Worm (Caenorhabditis elegans) whole organism, mixed stage, embryonic: ENCODE measurements around the gene msp-63.
"Not testable (repeated sequence)": the region's sequence is repeated elsewhere in the genome, so short reads cannot be mapped to it uniquely, and the experiment has no call there.

Experiments
- M03D4.4 ChIP-seq: sonication (generic microtip); optimal IDR thresholded peaks from 2 replicates; lab custom pipeline; 2017; ENCODE audit warnings: mild to moderate bottlenecking, missing genetic modification characterization, missing compliant biosample characterization
- blmp-1 ChIP-seq: fragments of 150-350 bp; optimal IDR thresholded peaks from 2 replicates; lab custom pipeline; 2014; ENCODE audit warnings: missing biosample characterization, missing genetic modification characterization
- ceh-39 ChIP-seq: fragments of 150-350 bp; optimal IDR thresholded peaks from 2 replicates; lab custom pipeline; 2014; ENCODE audit warnings: missing biosample characterization, missing genetic modification characterization
- ceh-43 ChIP-seq: fragments of 200-800 bp; sonication (Bioruptor generic); optimal IDR thresholded peaks from 2 replicates; lab custom pipeline; 2018; ENCODE audit warnings: mild to moderate bottlenecking, missing genetic modification characterization, moderate library complexity, missing compliant biosample characterization
- cnd-1 ChIP-seq: fragments of 200-800 bp; sonication (Bioruptor generic); optimal IDR thresholded peaks from 2 replicates; lab custom pipeline; 2018; ENCODE audit warnings: mild to moderate bottlenecking, missing genetic modification characterization, missing compliant biosample characterization
- drap-1 ChIP-seq: fragments of 200-800 bp; sonication (Bioruptor generic); optimal IDR thresholded peaks from 3 replicates; lab custom pipeline; 2018; ENCODE audit warnings: mild to moderate bottlenecking, missing genetic modification characterization, missing compliant biosample characterization
- elt-1 ChIP-seq: sonication (generic microtip); optimal IDR thresholded peaks from 2 replicates; lab custom pipeline; 2017; ENCODE audit warnings: missing genetic modification characterization, mild to moderate bottlenecking, missing compliant biosample characterization, antibody characterized with exemption, moderate library complexity, borderline replicate concordance; ENCODE audit not compliant: insufficient read depth
- flh-1 ChIP-seq: fragments of 200-800 bp; sonication (Bioruptor generic); optimal IDR thresholded peaks from 2 replicates; lab custom pipeline; 2018; ENCODE audit warnings: mild to moderate bottlenecking, missing genetic modification characterization, moderate library complexity, missing compliant biosample characterization
- ham-2 ChIP-seq: fragments of 200-800 bp; sonication (Bioruptor generic); optimal IDR thresholded peaks from 2 replicates; lab custom pipeline; 2018; ENCODE audit warnings: mild to moderate bottlenecking, missing genetic modification characterization, missing compliant biosample characterization
- lin-32 ChIP-seq: fragments of 200-800 bp; sonication (Bioruptor generic); optimal IDR thresholded peaks from 2 replicates; lab custom pipeline; 2018; ENCODE audit warnings: mild to moderate bottlenecking, missing genetic modification characterization, missing compliant biosample characterization
- lsy-2 ChIP-seq: fragments of 150-350 bp; optimal IDR thresholded peaks from 2 replicates; lab custom pipeline; 2014; ENCODE audit warnings: missing biosample characterization, missing genetic modification characterization
- mab-5 ChIP-seq: fragments of 150-350 bp; optimal IDR thresholded peaks from 2 replicates; lab custom pipeline; 2014; ENCODE audit warnings: missing biosample characterization, missing genetic modification characterization
- mep-1 ChIP-seq: fragments of 150-350 bp; optimal IDR thresholded peaks from 2 replicates; lab custom pipeline; 2017; ENCODE audit warnings: missing biosample characterization, missing genetic modification reagents, missing genetic modification characterization, inconsistent platforms
- nhr-12 ChIP-seq: fragments of 150-350 bp; optimal IDR thresholded peaks from 2 replicates; lab custom pipeline; 2014; ENCODE audit warnings: missing biosample characterization, missing genetic modification characterization
- nhr-2 ChIP-seq: fragments of 150-350 bp; optimal IDR thresholded peaks from 2 replicates; lab custom pipeline; 2014; ENCODE audit warnings: missing biosample characterization, missing genetic modification characterization
- nhr-237 ChIP-seq: fragments of 150-350 bp; optimal IDR thresholded peaks from 2 replicates; lab custom pipeline; 2014; ENCODE audit warnings: missing biosample characterization, missing genetic modification characterization
- nhr-76 ChIP-seq: sonication (generic microtip); optimal IDR thresholded peaks from 2 replicates; lab custom pipeline; 2017; ENCODE audit warnings: missing biosample characterization, missing genetic modification characterization
- pha-4 ChIP-seq: fragments of 150-350 bp; optimal IDR thresholded peaks from 2 replicates; lab custom pipeline; 2018; ENCODE audit warnings: missing biosample characterization, missing genetic modification reagents, missing genetic modification characterization
- sem-2 ChIP-seq: fragments of 200-800 bp; sonication (Bioruptor generic); optimal IDR thresholded peaks from 2 replicates; lab custom pipeline; 2018; ENCODE audit warnings: mild to moderate bottlenecking, missing genetic modification characterization, missing compliant biosample characterization
- tbx-8 ChIP-seq: fragments of 200-800 bp; sonication (Bioruptor generic); optimal IDR thresholded peaks from 2 replicates; lab custom pipeline; 2018; ENCODE audit warnings: mild to moderate bottlenecking, missing genetic modification characterization, moderate library complexity, missing compliant biosample characterization
- unc-39 ChIP-seq: fragments of 150-350 bp; optimal IDR thresholded peaks from 2 replicates; lab custom pipeline; 2014; ENCODE audit warnings: missing biosample characterization, missing genetic modification characterization
- unc-62 ChIP-seq: fragments of 150-350 bp; optimal IDR thresholded peaks from 2 replicates; lab custom pipeline; 2014; ENCODE audit warnings: missing biosample characterization, missing genetic modification reagents, missing genetic modification characterization
- zip-8 ChIP-seq: fragments of 150-350 bp; optimal IDR thresholded peaks from 2 replicates; lab custom pipeline; 2014; ENCODE audit warnings: missing biosample characterization, missing genetic modification characterization
- ztf-11 ChIP-seq: fragments of 150-350 bp; optimal IDR thresholded peaks from 2 replicates; lab custom pipeline; 2014; ENCODE audit warnings: missing biosample characterization, missing genetic modification characterization

The msp-63 gene

ce11 chrII:5768274-5768820 lies 28.9 kb downstream of the msp-63 start:
- TF ChIP-seq unc-39, result no peak
- peak; percentile 86 for TF ChIP-seq elt-1
- TF ChIP-seq, all 35 proteins: peak for 1

ce11 chrII:5765318-5765717 lies 31.9 kb downstream of the msp-63 start, which contains the start of gene ifb-1:
Gene ifb-1 (plus strand): TSS chrII:5765618.
- TF ChIP-seq lsy-2 (tag; lab: Kevin White, UChicago), result no peak
- no peak for TF ChIP-seq cnd-1 (tag; lab: Kevin White, UChicago)
- no peak for TF ChIP-seq lin-32 (GFP tag; lab: Kevin White, UChicago)
- no peak for TF ChIP-seq ztf-11 (tag; lab: Kevin White, UChicago)
- TF ChIP-seq drap-1 (GFP tag; lab: Kevin White, UChicago), result no peak

- not testable (repeated sequence) for TF ChIP-seq nhr-12 (tag; lab: Kevin White, UChicago); nhr-76 (tag; lab: Kevin White, UChicago); drap-1 (GFP tag; lab: Kevin White, UChicago)
Measured at ce11 chrII:5757656-5758055, 39.6 kb downstream of the msp-63 start, which contains the start of the genes F10C1.3 and F10C1.23. Gene F10C1.3 (minus strand): TSS chrII:5757756. Gene F10C1.23 (plus strand): TSS chrII:5758040.

- no peak for TF ChIP-seq mep-1 (tag; lab: Kevin White, UChicago)
- no peak for TF ChIP-seq tbx-8 (GFP tag; lab: Kevin White, UChicago)
- TF ChIP-seq ceh-43 (GFP tag; lab: Kevin White, UChicago), result no peak
- TF ChIP-seq nhr-237, result no peak
- TF ChIP-seq lin-32 (GFP tag; lab: Kevin White, UChicago), result no peak
- TF ChIP-seq mab-5 (tag; lab: Kevin White, UChicago), result no peak
- no peak for TF ChIP-seq pha-4 (tag; lab: Kevin White, UChicago)
- no peak for TF ChIP-seq unc-39
- no peak for TF ChIP-seq ztf-11 (tag; lab: Kevin White, UChicago)
- TF ChIP-seq ham-2 (GFP tag; lab: Kevin White, UChicago), result no peak
- TF ChIP-seq elt-1, result no peak
- no peak for TF ChIP-seq M03D4.4 (tag; lab: Kevin White, UChicago)
Measured at ce11 chrII:5754168-5754567, 43.1 kb downstream of the msp-63 start, which contains the start of gene F10C1.8. Gene F10C1.8 (plus strand): TSS chrII:5754468.

ce11 chrII:5751353-5751752 lies 45.9 kb downstream of the msp-63 start:
- no peak for TF ChIP-seq blmp-1 (tag; lab: Kevin White, UChicago)
- no peak for TF ChIP-seq pha-4 (tag; lab: Kevin White, UChicago)
- no peak for TF ChIP-seq ceh-39 (tag; lab: Kevin White, UChicago)
- TF ChIP-seq unc-62, result no peak
- TF ChIP-seq ham-2 (GFP tag; lab: Kevin White, UChicago), result no peak
- TF ChIP-seq zip-8 (tag; lab: Kevin White, UChicago), result no peak

ce11 chrII:5749733-5750238 lies 47.5 kb downstream of the msp-63 start, which contains the start of gene ifb-2:
Gene ifb-2 (plus strand): TSS chrII:5750188.
- TF ChIP-seq nhr-237, result no peak
- no peak for TF ChIP-seq M03D4.4 (tag; lab: Kevin White, UChicago)
- no peak for TF ChIP-seq flh-1 (GFP tag; lab: Kevin White, UChicago)
- no peak for TF ChIP-seq zip-8 (tag; lab: Kevin White, UChicago)
- TF ChIP-seq elt-1, result no peak

- TF ChIP-seq unc-39 (no peak), tbx-8 (GFP tag; lab: Kevin White, UChicago) (no peak), mep-1 (tag; lab: Kevin White, UChicago) (no peak), ceh-39 (tag; lab: Kevin White, UChicago) (no peak), sem-2 (GFP tag; lab: Kevin White, UChicago) (no peak), nhr-2 (tag; lab: Kevin White, UChicago) (no peak), ceh-43 (GFP tag; lab: Kevin White, UChicago) (no peak), blmp-1 (tag; lab: Kevin White, UChicago) (no peak)
Measured at ce11 chrII:5748395-5748794, 48.9 kb downstream of the msp-63 start.
